Worm (Caenorhabditis elegans): ENCODE measurements around the gene srt-56.

DNA sequence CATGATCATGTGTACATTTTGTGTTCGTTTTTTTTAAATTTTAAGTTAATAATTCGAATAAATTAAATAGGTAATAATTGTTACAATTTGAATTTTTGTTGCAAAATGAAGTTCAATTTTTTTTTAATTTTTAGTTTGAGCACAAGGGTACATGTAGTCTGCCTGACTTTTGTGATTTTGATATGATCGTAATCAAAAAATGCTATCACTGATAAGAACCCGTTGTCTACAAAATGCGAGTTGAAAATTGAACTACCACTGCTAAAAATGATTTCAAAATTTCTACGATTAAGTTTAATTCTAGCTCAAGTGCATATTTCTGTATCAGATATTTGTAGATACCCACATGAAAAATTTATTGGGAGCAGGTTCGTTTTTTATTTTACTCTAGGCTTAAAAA is 3.5 kb downstream of the srt-56 start, which contains the start of gene clec-210:
- TF ChIP-seq dao-5 (tag; optimal IDR thresholded peaks at IDR 0.05) (no peak), him-1 (tag; optimal IDR thresholded peaks at IDR 0.05) (no peak), W03F9.2 (tag; optimal IDR thresholded peaks at IDR 0.05) (no peak)
